Worm (Caenorhabditis elegans) whole organism, L4 larva: Measurements from ENCODE around the gene D1044.4.

ENCODE experiments used
- F37D6.2 ChIP-seq: sonication (generic microtip); optimal IDR thresholded peaks from 2 replicates; lab custom pipeline; 2016; ENCODE audit warnings: mild to moderate bottlenecking, missing genetic modification characterization, missing compliant biosample characterization
- F44E2.7 ChIP-seq: fragments of 200-800 bp; sonication (Bioruptor generic); IDR thresholded peaks from 2 replicates; pipeline ENCODE4 v2.1.2; 2022; ENCODE audit warnings: missing genetic modification characterization, missing compliant biosample characterization
- F49E8.2 ChIP-seq: sonication (generic microtip); optimal IDR thresholded peaks from 2 replicates; lab custom pipeline; 2016; ENCODE audit warnings: missing compliant biosample characterization, mild to moderate bottlenecking, missing genetic modification characterization, borderline replicate concordance
- T20F7.1 ChIP-seq: fragments of 200-800 bp; sonication (Bioruptor generic); optimal IDR thresholded peaks from 2 replicates; lab custom pipeline; 2018; ENCODE audit warnings: mild to moderate bottlenecking, missing genetic modification characterization, missing compliant biosample characterization
- Y48G9A.11 ChIP-seq: fragments of 200-800 bp; sonication (Bioruptor generic); IDR thresholded peaks from 2 replicates; pipeline ENCODE4 v1.3.6; 2022; ENCODE audit warnings: missing genetic modification reagents, missing genetic modification characterization, missing compliant biosample characterization
- Y5F2A.4 ChIP-seq: fragments of 200-800 bp; sonication (Bioruptor generic); optimal IDR thresholded peaks from 2 replicates; lab custom pipeline; 2018; ENCODE audit warnings: mild to moderate bottlenecking, missing genetic modification characterization, missing compliant biosample characterization
- ZK337.2 ChIP-seq: fragments of 200-800 bp; sonication (Bioruptor generic); IDR thresholded peaks from 2 replicates; pipeline ENCODE4 v1.3.6; 2022; ENCODE audit warnings: missing genetic modification reagents, missing genetic modification characterization, missing compliant biosample characterization
- aha-1 ChIP-seq: fragments of 150-350 bp; peaks from one replicate; lab custom pipeline; 2014; ENCODE audit warnings: missing biosample characterization, missing genetic modification characterization
- ceh-20 ChIP-seq: fragments of 200-800 bp; sonication (Bioruptor generic); IDR thresholded peaks from 2 replicates; pipeline ENCODE4 v1.3.6; 2022; ENCODE audit warnings: missing genetic modification reagents, missing genetic modification characterization, missing compliant biosample characterization
- ceh-32 ChIP-seq: sonication (generic microtip); optimal IDR thresholded peaks from 2 replicates; lab custom pipeline; 2016; ENCODE audit warnings: mild to moderate bottlenecking, missing genetic modification characterization, missing compliant biosample characterization; ENCODE audit not compliant: poor library complexity
- ceh-82 ChIP-seq: sonication (generic microtip); optimal IDR thresholded peaks from 2 replicates; lab custom pipeline; 2017; ENCODE audit warnings: missing biosample characterization, missing genetic modification characterization
- daf-19 ChIP-seq: fragments of 200-800 bp; sonication (Bioruptor generic); conservative IDR thresholded peaks from 2 replicates; pipeline ENCODE4 v1.3.6; 2022; ENCODE audit warnings: missing genetic modification characterization, missing compliant biosample characterization
- dve-1 ChIP-seq: sonication (generic microtip); optimal IDR thresholded peaks from 2 replicates; lab custom pipeline; 2017; ENCODE audit warnings: antibody characterized with exemption, mild to moderate bottlenecking, missing genetic modification characterization, missing compliant biosample characterization; ENCODE audit not compliant: insufficient read depth
- egl-43 ChIP-seq: fragments of 200-800 bp; sonication (Bioruptor generic); IDR thresholded peaks from 2 replicates; pipeline ENCODE4 v1.3.6; 2022; ENCODE audit warnings: missing genetic modification reagents, missing genetic modification characterization, missing compliant biosample characterization
- fkh-10 ChIP-seq: fragments of 150-350 bp; optimal IDR thresholded peaks from 2 replicates; lab custom pipeline; 2014; ENCODE audit warnings: missing biosample characterization, missing genetic modification reagents, missing genetic modification characterization
- fos-1 ChIP-seq: fragments of 150-350 bp; optimal IDR thresholded peaks from 2 replicates; lab custom pipeline; 2014; ENCODE audit warnings: missing biosample characterization, missing genetic modification characterization
- gei-8 ChIP-seq: fragments of 200-800 bp; sonication (Bioruptor generic); optimal IDR thresholded peaks from 2 replicates; lab custom pipeline; 2018; ENCODE audit warnings: mild to moderate bottlenecking, missing genetic modification characterization, missing compliant biosample characterization
- hlh-11 ChIP-seq: fragments of 200-800 bp; sonication (Bioruptor generic); optimal IDR thresholded peaks from 2 replicates; lab custom pipeline; 2018; ENCODE audit warnings: mild to moderate bottlenecking, missing genetic modification characterization, missing compliant biosample characterization
- hmg-1.1 ChIP-seq: fragments of 200-800 bp; sonication (Bioruptor generic); IDR thresholded peaks from 2 replicates; pipeline ENCODE4 v1.3.6; 2022; ENCODE audit warnings: missing genetic modification reagents, missing genetic modification characterization, missing compliant biosample characterization
- lin-29 ChIP-seq: fragments of 200-800 bp; sonication (Bioruptor generic); IDR thresholded peaks from 2 replicates; pipeline ENCODE4 v1.3.6; 2022; ENCODE audit warnings: missing genetic modification reagents, missing genetic modification characterization, missing compliant biosample characterization
- lir-3 ChIP-seq: sonication (generic microtip); optimal IDR thresholded peaks from 2 replicates; lab custom pipeline; 2016; ENCODE audit warnings: mild to moderate bottlenecking, missing genetic modification characterization, missing compliant biosample characterization
- lsy-2 ChIP-seq, 2 experiments: fragments of 150-350 bp in 1 of 2; sonication (generic microtip) in 1 of 2; optimal IDR thresholded peaks; 2 replicates each; lab custom pipeline; 2014 to 2017; ENCODE audit warnings: missing biosample characterization in 2 of 2, missing genetic modification characterization in 2 of 2
- mdl-1 ChIP-seq, 2 experiments: fragments of 150-350 bp in 1 of 2; sonication (generic microtip) in 1 of 2; optimal IDR thresholded peaks; 2 replicates each; lab custom pipeline; 2014 to 2017; ENCODE audit warnings: missing biosample characterization in 2 of 2, missing genetic modification characterization in 2 of 2
- mdt-29 ChIP-seq: fragments of 200-800 bp; sonication (Bioruptor generic); IDR thresholded peaks from 2 replicates; pipeline ENCODE4 v1.3.6; 2022; ENCODE audit warnings: missing genetic modification reagents, missing genetic modification characterization, missing compliant biosample characterization
- mxl-2 ChIP-seq: fragments of 200-800 bp; sonication (Bioruptor generic); conservative IDR thresholded peaks from 2 replicates; pipeline ENCODE4 v1.3.6; 2022; ENCODE audit warnings: missing genetic modification reagents, missing genetic modification characterization, missing compliant biosample characterization
- nhr-10 ChIP-seq: fragments of 150-350 bp; optimal IDR thresholded peaks from 2 replicates; lab custom pipeline; 2014; ENCODE audit warnings: missing biosample characterization, missing genetic modification characterization
- nhr-11 ChIP-seq: fragments of 150-350 bp; optimal IDR thresholded peaks from 2 replicates; lab custom pipeline; 2014; ENCODE audit warnings: missing biosample characterization, missing genetic modification characterization
- nhr-25 ChIP-seq: sonication (generic microtip); optimal IDR thresholded peaks from 2 replicates; lab custom pipeline; 2017; ENCODE audit warnings: missing genetic modification characterization, mild to moderate bottlenecking, missing compliant biosample characterization, antibody characterized with exemption, moderate library complexity, borderline replicate concordance; ENCODE audit not compliant: insufficient read depth
- nhr-28 ChIP-seq: fragments of 150-350 bp; optimal IDR thresholded peaks from 2 replicates; lab custom pipeline; 2014; ENCODE audit warnings: missing biosample characterization, missing genetic modification characterization
- nhr-42 ChIP-seq: fragments of 200-800 bp; sonication (Bioruptor generic); IDR thresholded peaks from 2 replicates; pipeline ENCODE4 v1.3.6; 2022; ENCODE audit warnings: missing genetic modification characterization, missing compliant biosample characterization
- nhr-6 ChIP-seq: fragments of 150-350 bp; optimal IDR thresholded peaks from 2 replicates; lab custom pipeline; 2014; ENCODE audit warnings: missing biosample characterization, missing genetic modification characterization
- nhr-76 ChIP-seq: fragments of 150-350 bp; optimal IDR thresholded peaks from 2 replicates; lab custom pipeline; 2014; ENCODE audit warnings: missing biosample characterization, missing genetic modification characterization
- pha-4 ChIP-seq, 2 experiments: fragments of 150-350 bp in 1 of 2; fragments of 200-800 bp in 1 of 2; sonication (Bioruptor generic) in 1 of 2; IDR thresholded peaks in 1 of 2; optimal IDR thresholded peaks in 1 of 2; 2 replicates each; pipeline versions ENCODE4 v1.3.6 to Lab custom; 2014 to 2022; ENCODE audit warnings: missing genetic modification characterization in 2 of 2, missing genetic modification reagents in 2 of 2, missing biosample characterization in 1 of 2, missing compliant biosample characterization in 1 of 2
- pqm-1 ChIP-seq: sonication (generic microtip); optimal IDR thresholded peaks from 2 replicates; lab custom pipeline; 2017; ENCODE audit warnings: missing biosample characterization, missing genetic modification characterization
- saeg-2 ChIP-seq: fragments of 200-800 bp; sonication (Bioruptor generic); IDR thresholded peaks from 2 replicates; pipeline ENCODE4 v1.3.6; 2022; ENCODE audit warnings: missing genetic modification reagents, missing genetic modification characterization, missing compliant biosample characterization
- skn-1 ChIP-seq: fragments of 150-350 bp; optimal IDR thresholded peaks from 2 replicates; lab custom pipeline; 2014; ENCODE audit warnings: missing biosample characterization, missing genetic modification characterization
- snpc-1.2 ChIP-seq: fragments of 200-800 bp; sonication (Bioruptor generic); IDR thresholded peaks from 2 replicates; pipeline ENCODE4 v1.3.6; 2022; ENCODE audit warnings: missing genetic modification reagents, missing genetic modification characterization, missing compliant biosample characterization
- snpc-4 ChIP-seq: fragments of 150-350 bp; optimal IDR thresholded peaks from 2 replicates; lab custom pipeline; 2014; ENCODE audit warnings: missing biosample characterization, missing genetic modification characterization
- unc-39 ChIP-seq: sonication (generic microtip); optimal IDR thresholded peaks from 2 replicates; lab custom pipeline; 2017; ENCODE audit warnings: missing biosample characterization, missing genetic modification characterization
- vab-7 ChIP-seq: fragments of 200-800 bp; sonication (Bioruptor generic); IDR thresholded peaks from 2 replicates; pipeline ENCODE4 v1.3.6; 2022; ENCODE audit warnings: missing genetic modification reagents, missing genetic modification characterization, missing compliant biosample characterization
- zag-1 ChIP-seq: fragments of 150-350 bp; optimal IDR thresholded peaks from 2 replicates; lab custom pipeline; 2014; ENCODE audit warnings: missing biosample characterization, missing genetic modification characterization
- zfp-2 ChIP-seq: sonication (generic microtip); optimal IDR thresholded peaks from 2 replicates; lab custom pipeline; 2016; ENCODE audit warnings: mild to moderate bottlenecking, missing genetic modification characterization, missing compliant biosample characterization
- zfp-3 ChIP-seq: fragments of 200-800 bp; sonication (Bioruptor generic); conservative IDR thresholded peaks from 2 replicates; pipeline ENCODE4 v1.3.6; 2022; ENCODE audit warnings: missing genetic modification reagents, missing genetic modification characterization, missing compliant biosample characterization
- zip-11 ChIP-seq: fragments of 200-800 bp; sonication (Bioruptor generic); IDR thresholded peaks from 2 replicates; pipeline ENCODE4 v1.3.6; 2022; ENCODE audit warnings: missing genetic modification characterization, missing compliant biosample characterization
- zip-2 ChIP-seq: fragments of 150-350 bp; optimal IDR thresholded peaks from 2 replicates; lab custom pipeline; 2014; ENCODE audit warnings: missing biosample characterization, missing genetic modification characterization
- ztf-11 ChIP-seq: fragments of 150-350 bp; optimal IDR thresholded peaks from 2 replicates; lab custom pipeline; 2014; ENCODE audit warnings: missing biosample characterization, missing genetic modification characterization

The D1044.4 gene

DNA sequence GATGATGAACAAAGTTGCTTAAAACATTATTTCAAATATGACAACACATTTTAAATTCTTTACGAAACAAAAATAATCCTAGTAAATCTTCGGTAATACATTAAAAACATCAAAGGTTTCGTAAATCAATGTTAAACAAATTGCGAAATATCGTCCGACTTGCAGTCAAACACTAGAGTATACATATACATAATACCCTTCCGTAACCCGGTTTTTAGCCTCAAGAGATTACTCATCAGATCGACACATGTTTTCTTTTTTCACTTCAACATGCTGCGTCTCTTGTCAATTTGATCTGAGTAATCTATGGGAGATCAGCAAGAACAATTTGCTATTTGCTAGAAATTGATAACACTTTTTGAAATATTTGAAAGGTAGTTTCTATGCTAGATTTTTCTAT, 24.5 kb upstream of the D1044.4 start (continued):
- TF ChIP-seq mxl-2 (no peak), hmg-1.1 (GFP tag; lab: Robert Waterston, UW) (no peak), daf-19 (GFP tag; lab: Robert Waterston, UW) (no peak), lir-3 (tag; lab: Kevin White, UChicago) (no peak), ceh-82 (tag; lab: Kevin White, UChicago) (no peak), nhr-28 (tag; lab: Kevin White, UChicago) (peak; percentile 49), F49E8.2 (no peak), snpc-1.2 (GFP tag; lab: Robert Waterston, UW) (no peak), nhr-6 (tag; lab: Kevin White, UChicago) (no peak), nhr-76 (tag; lab: Kevin White, UChicago) (no peak), dve-1 (tag; lab: Kevin White, UChicago) (peak; percentile 38), mdt-29 (GFP tag; lab: Robert Waterston, UW) (no peak), pha-4 (GFP tag; IDR thresholded peaks at IDR 0.05; lab: Robert Waterston, UW) (no peak), pha-4 (tag; optimal IDR thresholded peaks at IDR 0.05; lab: Kevin White, UChicago) (no peak), F44E2.7 (no peak), snpc-4 (tag; lab: Kevin White, UChicago) (no peak), nhr-42 (GFP tag; lab: Robert Waterston, UW) (no peak), ceh-20 (GFP tag; lab: Robert Waterston, UW) (no peak), zip-2 (tag; lab: Kevin White, UChicago) (no peak), egl-43 (GFP tag; lab: Robert Waterston, UW) (no peak), mdl-1 (tag; optimal IDR thresholded peaks at IDR 0.05; lab: Kevin White, UChicago) (peak in 1 of 2 experiments; percentile 51), ztf-11 (tag; lab: Kevin White, UChicago) (no peak), unc-39 (tag; lab: Kevin White, UChicago) (no peak), T20F7.1 (GFP tag; lab: Kevin White, UChicago) (no peak), vab-7 (no peak), lin-29 (no peak), zip-11 (GFP tag; lab: Robert Waterston, UW) (no peak), zfp-3 (no peak), F37D6.2 (tag; lab: Kevin White, UChicago) (no peak), Y5F2A.4 (GFP tag; lab: Kevin White, UChicago) (no peak), skn-1 (no peak), aha-1 (tag; lab: Kevin White, UChicago) (no peak), nhr-10 (tag; lab: Kevin White, UChicago) (no peak)
- TF ChIP-seq, all 104 proteins: peak for 6

DNA sequence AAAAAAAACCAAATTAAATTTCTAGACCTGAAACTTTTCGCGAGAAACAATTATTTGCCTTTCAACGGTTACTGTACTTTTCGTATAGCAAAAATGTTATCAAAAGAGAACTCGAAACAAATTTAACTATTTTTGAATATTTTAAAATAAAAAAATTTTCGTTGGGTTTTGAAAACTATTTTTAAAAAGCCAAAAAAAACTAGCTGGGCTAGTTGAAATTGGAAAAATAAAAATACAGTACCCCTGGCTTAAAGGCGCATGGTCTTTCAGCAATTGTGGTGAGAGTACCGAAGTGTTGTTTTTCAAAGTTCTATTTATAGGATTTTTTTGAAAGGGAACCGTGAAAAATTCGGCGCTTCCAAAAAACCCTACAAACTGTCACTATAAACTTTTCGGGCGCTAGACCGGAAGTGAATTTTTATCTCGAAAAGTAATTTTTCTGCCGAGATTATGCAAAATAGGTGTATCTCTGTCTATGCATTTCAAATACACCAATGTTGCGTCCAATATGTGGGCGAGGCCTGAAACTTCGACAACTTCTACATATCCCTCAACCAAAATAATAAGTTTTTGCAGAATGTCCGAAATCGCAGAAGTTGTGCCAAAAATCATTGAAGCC, 22.0 kb upstream of the D1044.4 start, which contains the start of gene D1044.1:
Gene D1044.1 (plus strand): TSS at position 569 of the 619 bp plus-strand sequence.
- TF ChIP-seq ceh-32 (tag; lab: Kevin White, UChicago) (no peak), Y48G9A.11 (GFP tag; lab: Robert Waterston, UW) (0 out of 2 replicates have a peak, but pooled peaks have one; percentile 51)

DNA sequence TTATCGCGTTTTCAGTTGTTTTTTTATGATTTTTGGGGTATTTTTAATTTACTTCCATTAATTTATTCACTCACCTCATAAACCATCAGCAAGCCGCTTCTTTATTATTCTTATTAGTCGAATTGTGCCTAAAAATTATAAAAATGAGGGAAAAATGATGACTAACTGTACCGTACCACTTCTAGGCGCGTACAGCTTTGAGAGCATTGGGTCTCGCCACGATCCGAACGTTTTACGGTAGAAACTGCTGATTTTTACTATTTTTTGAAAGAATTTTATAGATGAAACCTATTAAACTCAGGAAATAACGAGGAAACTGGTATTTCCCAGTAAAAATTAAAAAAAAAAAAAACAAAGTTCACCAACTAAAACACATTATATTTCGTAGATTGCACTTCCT, 21.2 kb upstream of the D1044.4 start, which contains the start of gene D1044.6:
Gene D1044.6 (minus strand): TSS at position 128 of the 400 bp plus-strand sequence.
- TF ChIP-seq zip-2 (tag; lab: Kevin White, UChicago) (no peak), saeg-2 (no peak), nhr-76 (tag; lab: Kevin White, UChicago) (no peak), nhr-10 (tag; lab: Kevin White, UChicago) (no peak), pqm-1 (tag; lab: Kevin White, UChicago) (no peak), nhr-11 (no peak), hlh-11 (tag; lab: Kevin White, UChicago) (no peak), mxl-2 (no peak), fos-1 (no peak), zag-1 (tag; lab: Kevin White, UChicago) (no peak), nhr-25 (tag; lab: Kevin White, UChicago) (no peak), fkh-10 (GFP tag; lab: Kevin White, UChicago) (no peak), zfp-2 (tag; lab: Kevin White, UChicago) (no peak), gei-8 (GFP tag; lab: Kevin White, UChicago) (no peak), mdl-1 (tag; optimal IDR thresholded peaks at IDR 0.05; lab: Kevin White, UChicago) (no peak), lsy-2 (tag; optimal IDR thresholded peaks at IDR 0.05; lab: Kevin White, UChicago) (no peak), nhr-42 (GFP tag; lab: Robert Waterston, UW) (no peak), vab-7 (no peak), ZK337.2 (GFP tag; lab: Robert Waterston, UW) (no peak)
